Fruit fly (Drosophila melanogaster): ENCODE data around the gene Saysd1.

Saysd1 gene

dm6 chr3R:25188990-25189389, 26.0 kb downstream of the Saysd1 start:
- TF ChIP-seq CTCF (optimal IDR thresholded peaks at IDR 0.05) (no peak), CG8478 (optimal IDR thresholded peaks at IDR 0.05) (no peak)

- TF ChIP-seq CTCF (optimal IDR thresholded peaks at IDR 0.05) (no peak), CG8478 (optimal IDR thresholded peaks at IDR 0.05) (no peak)
These were observed 30.4 kb downstream of the Saysd1 start for dm6 chr3R:25184540-25184939.

dm6 chr3R:25183484-25184442, 31.2 kb downstream of the Saysd1 start, which contains the start of gene dan:
Gene dan, plus strand, starts transcription at chr3R:25184383.
- TF ChIP-seq CTCF (optimal IDR thresholded peaks at IDR 0.05) (no peak), CG8478 (optimal IDR thresholded peaks at IDR 0.05) (no peak)

- no peak for TF ChIP-seq CG8478 (optimal IDR thresholded peaks at IDR 0.05)
- TF ChIP-seq CTCF (optimal IDR thresholded peaks at IDR 0.05), result no peak
These were observed 33.6 kb downstream of the Saysd1 start for dm6 chr3R:25181424-25181823.

dm6 chr3R:25178521-25178920, 36.5 kb downstream of the Saysd1 start:
- TF ChIP-seq CTCF (optimal IDR thresholded peaks at IDR 0.05) (no peak), CG8478 (optimal IDR thresholded peaks at IDR 0.05) (no peak)

dm6 chr3R:25177429-25177828, 37.6 kb downstream of the Saysd1 start:
- no peak for TF ChIP-seq CTCF (optimal IDR thresholded peaks at IDR 0.05)
- TF ChIP-seq CG8478 (optimal IDR thresholded peaks at IDR 0.05), result no peak

dm6 chr3R:25176517-25176916, 38.5 kb downstream of the Saysd1 start:
- TF ChIP-seq CG8478 (optimal IDR thresholded peaks at IDR 0.05) (no peak), CTCF (optimal IDR thresholded peaks at IDR 0.05) (no peak)

- TF ChIP-seq CG8478 (optimal IDR thresholded peaks at IDR 0.05) (no peak), CTCF (optimal IDR thresholded peaks at IDR 0.05) (no peak)
These were observed 40.7 kb downstream of the Saysd1 start for dm6 chr3R:25174244-25174643.

dm6 chr3R:25172976-25173375, 42.0 kb downstream of the Saysd1 start:
- TF ChIP-seq CG8478 (optimal IDR thresholded peaks at IDR 0.05), result no peak
- TF ChIP-seq CTCF (optimal IDR thresholded peaks at IDR 0.05), result no peak

- TF ChIP-seq CG8478 (optimal IDR thresholded peaks at IDR 0.05), result no peak
- TF ChIP-seq CTCF (optimal IDR thresholded peaks at IDR 0.05), result no peak
These were observed 42.6 kb downstream of the Saysd1 start for dm6 chr3R:25172353-25172752.

- TF ChIP-seq CG8478 (optimal IDR thresholded peaks at IDR 0.05) (no peak), CTCF (optimal IDR thresholded peaks at IDR 0.05) (no peak)
These were observed 46.6 kb downstream of the Saysd1 start for dm6 chr3R:25168259-25168972.

- TF ChIP-seq CTCF (optimal IDR thresholded peaks at IDR 0.05), result no peak
- TF ChIP-seq CG8478 (optimal IDR thresholded peaks at IDR 0.05), result no peak
These were observed 47.4 kb downstream of the Saysd1 start for dm6 chr3R:25167407-25168191.

- TF ChIP-seq CTCF (optimal IDR thresholded peaks at IDR 0.05) (no peak), CG8478 (optimal IDR thresholded peaks at IDR 0.05) (no peak)
These were observed 48.2 kb downstream of the Saysd1 start for dm6 chr3R:25166788-25167187.

Measured in S2 (cell line).